Worm (Caenorhabditis elegans): Measurements from ENCODE around the gene T09A5.15.

- TF ChIP-seq nhr-2 (tag; optimal IDR thresholded peaks at IDR 0.05) = no peak
- TF ChIP-seq lin-13 (tag; optimal IDR thresholded peaks at IDR 0.05) = no peak
- no peak for TF ChIP-seq ham-2 (GFP tag; optimal IDR thresholded peaks at IDR 0.05)
- TF ChIP-seq nhr-12 (tag; optimal IDR thresholded peaks at IDR 0.05) = no peak
- no peak for TF ChIP-seq ztf-11 (tag; optimal IDR thresholded peaks at IDR 0.05)
- TF ChIP-seq sem-2 (GFP tag; optimal IDR thresholded peaks at IDR 0.05) = no peak
- TF ChIP-seq elt-3 (tag; optimal IDR thresholded peaks at IDR 0.05) = no peak
- TF ChIP-seq ces-1 (GFP tag; optimal IDR thresholded peaks at IDR 0.05) = no peak
- no peak for TF ChIP-seq nhr-28 (tag; optimal IDR thresholded peaks at IDR 0.05)
- no peak for TF ChIP-seq blmp-1 (tag; optimal IDR thresholded peaks at IDR 0.05)
- TF ChIP-seq snpc-4 (tag; optimal IDR thresholded peaks at IDR 0.05) = no peak
- no peak for TF ChIP-seq mep-1 (tag; optimal IDR thresholded peaks at IDR 0.05)
- TF ChIP-seq nhr-237 (tag; optimal IDR thresholded peaks at IDR 0.05) = no peak
- no peak for TF ChIP-seq ceh-83 (GFP tag; optimal IDR thresholded peaks at IDR 0.05)
Observed at ce11 chrII:7822454-7822853, 35.3 kb upstream of the T09A5.15 start, which contains the start of gene irld-47.
